Worm (Caenorhabditis elegans) whole organism, young adult: ENCODE data around the gene btb-18.

Source experiments
- K11D2.4 ChIP-seq: fragments of 200-800 bp; sonication (Bioruptor generic); IDR thresholded peaks from 2 replicates; pipeline ENCODE4 v1.3.6; 2022; ENCODE audit warnings: missing genetic modification reagents, missing genetic modification characterization, missing compliant biosample characterization
- Y53F4B.3 ChIP-seq: fragments of 200-800 bp; sonication (Bioruptor generic); IDR thresholded peaks from 2 replicates; pipeline ENCODE4 v1.3.6; 2022; ENCODE audit warnings: missing genetic modification reagents, missing genetic modification characterization, missing compliant biosample characterization
- cebp-2 ChIP-seq: fragments of 200-800 bp; sonication (Bioruptor generic); IDR thresholded peaks from 2 replicates; pipeline ENCODE4 v1.3.6; 2022; ENCODE audit warnings: missing genetic modification characterization, missing compliant biosample characterization
- ceh-79 ChIP-seq: sonication (generic microtip); optimal IDR thresholded peaks from 2 replicates; lab custom pipeline; 2017; ENCODE audit warnings: mild to moderate bottlenecking, missing genetic modification characterization, missing compliant biosample characterization
- chd-7 ChIP-seq: sonication (generic microtip); optimal IDR thresholded peaks from 2 replicates; lab custom pipeline; 2016; ENCODE audit warnings: mild to moderate bottlenecking, missing genetic modification characterization, moderate library complexity, missing compliant biosample characterization
- dpl-1 ChIP-seq: fragments of 150-350 bp; optimal IDR thresholded peaks from 2 replicates; lab custom pipeline; 2014; ENCODE audit warnings: missing biosample characterization, missing genetic modification reagents, missing genetic modification characterization
- lin-26 ChIP-seq: fragments of 200-800 bp; sonication (Bioruptor generic); IDR thresholded peaks from 2 replicates; pipeline ENCODE4 v1.3.6; 2022; ENCODE audit warnings: missing genetic modification reagents, missing genetic modification characterization, missing compliant biosample characterization
- lin-35 ChIP-seq, 3 experiments: fragments of 150-350 bp in 2 of 3; sonication (generic microtip) in 1 of 3; optimal IDR thresholded peaks; 2 replicates each; lab custom pipeline; 2014 to 2018; ENCODE audit warnings: missing biosample characterization in 3 of 3, missing genetic modification characterization in 3 of 3, missing genetic modification reagents in 3 of 3
- somi-1 ChIP-seq: fragments of 200-800 bp; sonication (Bioruptor generic); optimal IDR thresholded peaks from 2 replicates; lab custom pipeline; 2018; ENCODE audit warnings: mild to moderate bottlenecking, missing genetic modification characterization, missing compliant biosample characterization

DNA sequence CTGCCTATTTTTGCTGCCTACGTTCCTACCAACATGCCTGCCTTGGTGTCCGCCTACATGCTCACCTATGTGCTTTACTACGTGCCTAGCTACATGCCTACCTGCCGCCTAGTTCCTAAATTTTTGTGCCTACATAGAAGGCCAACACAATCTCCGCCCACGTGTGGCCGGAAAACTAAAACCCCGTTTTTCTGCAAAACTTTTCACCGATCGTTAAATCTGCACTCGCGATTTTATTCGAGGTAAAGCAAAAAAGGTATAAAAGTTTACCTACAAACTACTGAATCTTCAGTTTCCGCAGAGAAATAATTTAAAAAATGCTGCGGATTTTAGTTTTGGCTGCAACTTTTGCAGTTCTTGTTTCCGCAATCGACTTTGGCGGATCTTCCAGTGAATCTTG, 48.6 kb upstream of the btb-18 start, which contains the start of gene clec-124:
- no peak for TF ChIP-seq lin-26 (GFP tag; lab: Robert Waterston, UW)
- TF ChIP-seq Y53F4B.3 (GFP tag; lab: Robert Waterston, UW), result no peak
- no peak for TF ChIP-seq chd-7 (tag; lab: Kevin White, UChicago)
- TF ChIP-seq cebp-2 (GFP tag; lab: Robert Waterston, UW), result no peak
- no peak for TF ChIP-seq lin-35 (GFP tag; optimal IDR thresholded peaks at IDR 0.05; lab: Kevin White, UChicago)
- no peak for TF ChIP-seq ceh-79 (tag; lab: Kevin White, UChicago)
- TF ChIP-seq somi-1, result no peak
- TF ChIP-seq dpl-1 (GFP tag; lab: Kevin White, UChicago), result no peak
- TF ChIP-seq K11D2.4 (GFP tag; lab: Robert Waterston, UW), result no peak
